Worm (Caenorhabditis elegans): ENCODE data around the gene div-1.

The div-1 gene

ce11 chrIII:10261256-10261655 lies 12.9 kb upstream of the div-1 start:
- no peak for TF ChIP-seq hlh-6 (tag; optimal IDR thresholded peaks at IDR 0.05)
- no peak for TF ChIP-seq ztf-16 (tag; optimal IDR thresholded peaks at IDR 0.05)
- TF ChIP-seq nhr-11 (tag; optimal IDR thresholded peaks at IDR 0.05): no peak
- TF ChIP-seq unc-3 (GFP tag; conservative IDR thresholded peaks at IDR 0.05): no peak
- TF ChIP-seq unc-3 (tag; optimal IDR thresholded peaks at IDR 0.05): no peak
- TF ChIP-seq nfya-1 (tag; optimal IDR thresholded peaks at IDR 0.05): no peak
- TF ChIP-seq mec-3 (tag; optimal IDR thresholded peaks at IDR 0.05; ENCODE audit: borderline replicate concordance): no peak
- TF ChIP-seq che-1 (tag; optimal IDR thresholded peaks at IDR 0.05): no peak
- TF ChIP-seq sox-2 (GFP tag; IDR thresholded peaks at IDR 0.05): no peak
- TF ChIP-seq odd-2 (tag; optimal IDR thresholded peaks at IDR 0.05): no peak
- TF ChIP-seq ceh-14 (tag; optimal IDR thresholded peaks at IDR 0.05): no peak

- no peak for TF ChIP-seq rnt-1 (tag; optimal IDR thresholded peaks at IDR 0.05)
- TF ChIP-seq syd-9 (tag; optimal IDR thresholded peaks at IDR 0.05): no peak
- no peak for TF ChIP-seq ceh-19 (GFP tag; optimal IDR thresholded peaks at IDR 0.05)
- no peak for TF ChIP-seq ceh-34 (tag; optimal IDR thresholded peaks at IDR 0.05)
- TF ChIP-seq K09A11.1 (tag; optimal IDR thresholded peaks at IDR 0.05; ENCODE audit: insufficient read depth): no peak
Measured at ce11 chrIII:10258641-10259040, 10.3 kb upstream of the div-1 start, which contains the start of gene rip-1. Gene rip-1 (minus strand): TSS chrIII:10258741.

ce11 chrIII:10254583-10254982 lies 6.2 kb upstream of the div-1 start, which contains the start of gene R01H10.4:
Gene R01H10.4 (plus strand): TSS chrIII:10254818.
- TF ChIP-seq pha-4 (tag; optimal IDR thresholded peaks at IDR 0.05) (no peak), pax-1 (tag; optimal IDR thresholded peaks at IDR 0.05) (no peak), tbx-7 (tag; optimal IDR thresholded peaks at IDR 0.05) (no peak), fkh-10 (GFP tag; optimal IDR thresholded peaks at IDR 0.05) (no peak), odd-2 (tag; optimal IDR thresholded peaks at IDR 0.05) (no peak)

DNA sequence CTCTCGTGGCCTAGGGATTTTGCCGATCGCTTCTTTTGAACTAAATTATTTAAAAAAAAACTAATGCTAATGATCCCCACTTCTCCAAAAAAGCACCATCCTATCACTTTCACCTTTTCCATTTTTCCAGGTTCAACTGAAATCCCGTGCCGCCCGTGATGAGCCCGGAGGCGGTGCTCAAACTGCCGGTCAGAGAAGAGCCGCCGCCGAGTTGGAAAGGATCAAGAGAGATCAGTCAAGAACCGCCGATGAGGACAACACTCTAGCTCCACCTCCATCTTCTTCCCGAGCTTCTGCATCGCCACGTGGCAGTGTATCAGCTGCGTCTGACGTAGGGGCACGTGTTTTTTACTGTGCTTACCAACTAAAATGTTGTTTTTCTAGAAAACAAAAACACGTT lies 5.0 kb upstream of the div-1 start:
- TF ChIP-seq ets-4 (tag; optimal IDR thresholded peaks at IDR 0.05) (no peak), ceh-18 (tag; optimal IDR thresholded peaks at IDR 0.05) (no peak), hlh-13 (GFP tag; optimal IDR thresholded peaks at IDR 0.05) (no peak), ceh-24 (tag; optimal IDR thresholded peaks at IDR 0.05) (no peak), hlh-30 (tag; optimal IDR thresholded peaks at IDR 0.05; ENCODE audit: insufficient read depth) (no peak), ceh-6 (GFP tag; optimal IDR thresholded peaks at IDR 0.05) (no peak), unc-55 (GFP tag; optimal IDR thresholded peaks at IDR 0.05) (no peak), unc-3 (GFP tag; conservative IDR thresholded peaks at IDR 0.05) (no peak), unc-3 (tag; optimal IDR thresholded peaks at IDR 0.05) (no peak), rnt-1 (tag; optimal IDR thresholded peaks at IDR 0.05) (no peak), ref-2 (tag; optimal IDR thresholded peaks at IDR 0.05) (no peak)

DNA sequence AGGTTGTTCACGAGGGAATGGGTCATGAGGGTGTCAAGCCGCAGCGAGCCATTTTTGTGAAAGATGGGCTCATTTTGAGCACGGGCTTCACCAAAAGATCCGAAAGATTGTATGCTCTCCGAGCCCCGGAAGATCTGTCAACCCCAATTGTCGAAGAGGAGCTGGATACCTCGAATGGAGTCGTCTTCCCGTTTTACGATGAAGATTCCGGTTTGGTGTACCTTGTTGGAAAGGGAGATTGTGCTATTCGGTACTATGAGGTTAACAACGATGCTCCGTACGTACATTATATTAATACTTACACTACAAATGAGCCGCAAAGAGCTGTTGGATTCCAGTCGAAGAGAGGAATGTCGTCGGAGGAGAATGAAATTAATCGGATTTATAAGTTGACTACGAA lies 2.8 kb upstream of the div-1 start:
- TF ChIP-seq ceh-18 (tag; optimal IDR thresholded peaks at IDR 0.05) (no peak), hlh-15 (tag; optimal IDR thresholded peaks at IDR 0.05) (no peak), nfya-1 (tag; optimal IDR thresholded peaks at IDR 0.05) (no peak), ama-1 (optimal IDR thresholded peaks at IDR 0.05) (no peak), unc-86 (tag; optimal IDR thresholded peaks at IDR 0.05) (no peak), zip-5 (tag; optimal IDR thresholded peaks at IDR 0.05) (no peak), sdc-2 (tag; optimal IDR thresholded peaks at IDR 0.05) (no peak), syd-9 (tag; optimal IDR thresholded peaks at IDR 0.05) (no peak), ceh-45 (GFP tag; IDR thresholded peaks at IDR 0.05) (no peak), F13H6.1 (tag; optimal IDR thresholded peaks at IDR 0.05) (no peak), ref-2 (tag; optimal IDR thresholded peaks at IDR 0.05) (no peak), rnt-1 (tag; optimal IDR thresholded peaks at IDR 0.05) (no peak), ceh-48 (tag; optimal IDR thresholded peaks at IDR 0.05) (no peak)

Measured in whole organism, late embryonic.